Worm (Caenorhabditis elegans) whole organism, late embryonic: ENCODE measurements around the gene dyf-17.
A peak's percentile ranks its signal among the peaks of the same experiment; 100 is the strongest.

Source experiments
- C08G9.2 ChIP-seq: sonication (generic microtip); optimal IDR thresholded peaks from 2 replicates; lab custom pipeline; 2016; ENCODE audit warnings: mild to moderate bottlenecking, missing genetic modification characterization, moderate library complexity, missing compliant biosample characterization
- K02D7.2 ChIP-seq: sonication (generic microtip); optimal IDR thresholded peaks from 2 replicates; lab custom pipeline; 2017; ENCODE audit warnings: mild to moderate bottlenecking, missing genetic modification characterization, missing compliant biosample characterization
- T23F11.4 ChIP-seq: fragments of 200-800 bp; sonication (Bioruptor generic); optimal IDR thresholded peaks from 2 replicates; lab custom pipeline; 2018; ENCODE audit warnings: mild to moderate bottlenecking, missing genetic modification characterization, missing compliant biosample characterization
- ahr-1 ChIP-seq: sonication (generic microtip); optimal IDR thresholded peaks from 2 replicates; lab custom pipeline; 2016; ENCODE audit warnings: missing genetic modification characterization, missing compliant biosample characterization
- ceh-14 ChIP-seq: sonication (generic microtip); optimal IDR thresholded peaks from 2 replicates; lab custom pipeline; 2016; ENCODE audit warnings: missing genotype, missing genetic modification characterization, missing compliant biosample characterization
- ceh-18 ChIP-seq: sonication (generic microtip); optimal IDR thresholded peaks from 2 replicates; lab custom pipeline; 2016; ENCODE audit warnings: missing genetic modification characterization, missing compliant biosample characterization
- ceh-19 ChIP-seq: fragments of 200-800 bp; sonication (Bioruptor generic); optimal IDR thresholded peaks from 2 replicates; lab custom pipeline; 2018; ENCODE audit warnings: mild to moderate bottlenecking, missing genetic modification characterization, missing compliant biosample characterization
- ceh-2 ChIP-seq: sonication (generic microtip); optimal IDR thresholded peaks from 2 replicates; lab custom pipeline; 2016; ENCODE audit warnings: missing genotype, missing genetic modification characterization, missing compliant biosample characterization
- ceh-31 ChIP-seq: sonication (generic microtip); optimal IDR thresholded peaks from 2 replicates; lab custom pipeline; 2016; ENCODE audit warnings: missing genetic modification characterization, missing compliant biosample characterization
- ceh-34 ChIP-seq: sonication (generic microtip); optimal IDR thresholded peaks from 2 replicates; lab custom pipeline; 2016; ENCODE audit warnings: mild to moderate bottlenecking, missing genetic modification characterization, missing compliant biosample characterization
- ceh-45 ChIP-seq: fragments of 200-800 bp; sonication (Bioruptor generic); IDR thresholded peaks from 2 replicates; pipeline ENCODE4 v1.3.6; 2022; ENCODE audit warnings: missing genetic modification reagents, missing genetic modification characterization, missing compliant biosample characterization
- ceh-48 ChIP-seq: sonication (generic microtip); optimal IDR thresholded peaks from 2 replicates; lab custom pipeline; 2016; ENCODE audit warnings: missing genetic modification characterization, inconsistent platforms, missing compliant biosample characterization
- dve-1 ChIP-seq: sonication (generic microtip); optimal IDR thresholded peaks from 2 replicates; lab custom pipeline; 2017; ENCODE audit warnings: antibody characterized with exemption, mild to moderate bottlenecking, missing genetic modification characterization, missing compliant biosample characterization
- elt-4 ChIP-seq: sonication (generic microtip); optimal IDR thresholded peaks from 2 replicates; lab custom pipeline; 2016; ENCODE audit warnings: missing genetic modification characterization, missing compliant biosample characterization
- fkh-6 ChIP-seq: sonication (generic microtip); optimal IDR thresholded peaks from 2 replicates; lab custom pipeline; 2016; ENCODE audit warnings: missing genetic modification characterization, missing compliant biosample characterization
- hlh-13 ChIP-seq: fragments of 200-800 bp; sonication (Bioruptor generic); optimal IDR thresholded peaks from 2 replicates; lab custom pipeline; 2018; ENCODE audit warnings: mild to moderate bottlenecking, missing genetic modification characterization, missing compliant biosample characterization
- hlh-15 ChIP-seq: sonication (generic microtip); optimal IDR thresholded peaks from 2 replicates; lab custom pipeline; 2016; ENCODE audit warnings: missing genetic modification characterization, missing compliant biosample characterization
- hlh-6 ChIP-seq: sonication (generic microtip); optimal IDR thresholded peaks from 2 replicates; lab custom pipeline; 2016; ENCODE audit warnings: missing genotype, missing genetic modification characterization, missing compliant biosample characterization
- mec-3 ChIP-seq: sonication (generic microtip); optimal IDR thresholded peaks from 2 replicates; lab custom pipeline; 2016; ENCODE audit warnings: borderline replicate concordance, missing genetic modification characterization, missing compliant biosample characterization
- nfya-1 ChIP-seq: sonication (generic microtip); optimal IDR thresholded peaks from 2 replicates; lab custom pipeline; 2017; ENCODE audit warnings: missing genetic modification characterization, mild to moderate bottlenecking, missing compliant biosample characterization, antibody characterized with exemption, moderate library complexity
- odd-2 ChIP-seq: sonication (generic microtip); optimal IDR thresholded peaks from 2 replicates; lab custom pipeline; 2017; ENCODE audit warnings: antibody characterized with exemption, mild to moderate bottlenecking, missing genetic modification characterization, missing compliant biosample characterization
- pha-2 ChIP-seq: sonication (generic microtip); optimal IDR thresholded peaks from 2 replicates; lab custom pipeline; 2017; ENCODE audit warnings: mild to moderate bottlenecking, missing genetic modification characterization, missing compliant biosample characterization
- pqm-1 ChIP-seq: sonication (generic microtip); optimal IDR thresholded peaks from 2 replicates; lab custom pipeline; 2016; ENCODE audit warnings: missing genetic modification characterization, missing compliant biosample characterization
- rnt-1 ChIP-seq: sonication (generic microtip); optimal IDR thresholded peaks from 2 replicates; lab custom pipeline; 2016; ENCODE audit warnings: missing genetic modification characterization, missing compliant biosample characterization
- sdc-2 ChIP-seq: sonication (generic microtip); optimal IDR thresholded peaks from 2 replicates; lab custom pipeline; 2016; ENCODE audit warnings: missing genotype, missing genetic modification characterization, missing compliant biosample characterization
- sox-2 ChIP-seq: fragments of 200-800 bp; sonication (Bioruptor generic); IDR thresholded peaks from 2 replicates; pipeline ENCODE4 v1.3.6; 2022; ENCODE audit warnings: missing genetic modification reagents, missing genetic modification characterization, missing compliant biosample characterization
- sox-4 ChIP-seq: sonication (generic microtip); optimal IDR thresholded peaks from 2 replicates; lab custom pipeline; 2017; ENCODE audit warnings: mild to moderate bottlenecking, missing genetic modification characterization, inconsistent platforms, missing compliant biosample characterization
- syd-9 ChIP-seq: sonication (generic microtip); optimal IDR thresholded peaks from 2 replicates; lab custom pipeline; 2016; ENCODE audit warnings: mild to moderate bottlenecking, missing genetic modification characterization, moderate library complexity, missing compliant biosample characterization
- tbx-2 ChIP-seq: sonication (generic microtip); optimal IDR thresholded peaks from 2 replicates; lab custom pipeline; 2016; ENCODE audit warnings: missing genetic modification characterization, missing compliant biosample characterization
- tbx-7 ChIP-seq: sonication (generic microtip); optimal IDR thresholded peaks from 2 replicates; lab custom pipeline; 2016; ENCODE audit warnings: missing genotype, missing genetic modification characterization, missing compliant biosample characterization
- unc-55 ChIP-seq: sonication (generic microtip); optimal IDR thresholded peaks from 2 replicates; lab custom pipeline; 2017; ENCODE audit warnings: missing biosample characterization, missing genetic modification reagents, missing genetic modification characterization

dyf-17 gene

ce11 chrV:19127225-19127624 lies at the start of gene dyf-17:
Gene dyf-17 (plus strand): TSS chrV:19127525.
- TF ChIP-seq ahr-1 (no peak), ceh-14 (tag; lab: Kevin White, UChicago) (no peak), ceh-34 (tag; lab: Kevin White, UChicago) (no peak), K02D7.2 (no peak), ceh-31 (tag; lab: Kevin White, UChicago) (no peak), rnt-1 (tag; lab: Kevin White, UChicago) (no peak), ceh-19 (GFP tag; lab: Kevin White, UChicago) (no peak), ceh-2 (no peak), ceh-48 (tag; lab: Kevin White, UChicago) (no peak), syd-9 (tag; lab: Kevin White, UChicago) (no peak), hlh-13 (GFP tag; lab: Kevin White, UChicago) (no peak)

ce11 chrV:19082541-19082940 lies 44.8 kb upstream of the dyf-17 start, which contains the start of gene nhr-95:
Gene nhr-95 (minus strand): TSS chrV:19082641.
- TF ChIP-seq sox-2 (GFP tag; lab: Robert Waterston, UW) (no peak), ahr-1 (no peak), pha-2 (tag; lab: Kevin White, UChicago) (peak; percentile 31), K02D7.2 (peak; percentile 38)

ce11 chrV:19083789-19084188 lies 43.5 kb upstream of the dyf-17 start:
- TF ChIP-seq ceh-48 (tag; lab: Kevin White, UChicago) (no peak), dve-1 (tag; lab: Kevin White, UChicago) (no peak), T23F11.4 (GFP tag; lab: Kevin White, UChicago) (no peak), ceh-18 (tag; lab: Kevin White, UChicago) (no peak), fkh-6 (tag; lab: Kevin White, UChicago) (no peak), elt-4 (tag; lab: Kevin White, UChicago) (no peak), C08G9.2 (tag; lab: Kevin White, UChicago) (no peak), ceh-34 (tag; lab: Kevin White, UChicago) (no peak), mec-3 (tag; lab: Kevin White, UChicago) (no peak), sdc-2 (tag; lab: Kevin White, UChicago) (no peak), ceh-19 (GFP tag; lab: Kevin White, UChicago) (no peak), tbx-2 (no peak), unc-55 (no peak)
- TF ChIP-seq, all 69 proteins: peak for 0

ce11 chrV:19087426-19087825 lies 39.9 kb upstream of the dyf-17 start, which contains the start of gene nhr-145:
Gene nhr-145 (plus strand): TSS chrV:19087723.
- TF ChIP-seq ceh-48 (tag; lab: Kevin White, UChicago) (peak; percentile 39), hlh-6 (tag; lab: Kevin White, UChicago) (no peak), pqm-1 (no peak), hlh-15 (tag; lab: Kevin White, UChicago) (no peak)
- TF ChIP-seq, all 69 proteins: peak for 1

- TF ChIP-seq sdc-2 (tag; lab: Kevin White, UChicago) (no peak), nfya-1 (tag; lab: Kevin White, UChicago) (no peak), syd-9 (tag; lab: Kevin White, UChicago) (no peak), hlh-13 (GFP tag; lab: Kevin White, UChicago) (no peak), tbx-7 (tag; lab: Kevin White, UChicago) (no peak), hlh-6 (tag; lab: Kevin White, UChicago) (no peak), unc-55 (no peak), sox-4 (no peak), ceh-45 (GFP tag; lab: Robert Waterston, UW) (no peak)
These were observed 36.4 kb upstream of the dyf-17 start for ce11 chrV:19090885-19091284.

- TF ChIP-seq ceh-48 (tag; lab: Kevin White, UChicago) (peak; percentile 59), odd-2 (tag; lab: Kevin White, UChicago) (no peak)
- TF ChIP-seq, all 69 proteins: peak for 1
These were observed 27.8 kb upstream of the dyf-17 start for ce11 chrV:19099504-19099903.
